Fruit fly (Drosophila melanogaster) whole organism: Measurements from ENCODE around the gene CG5510.

ENCODE experiments used
- CG8478 ChIP-seq: fragments of >200 bp; optimal IDR thresholded peaks from 2 replicates; lab custom pipeline; 2018; ENCODE audit warnings: inconsistent platforms
- Dll ChIP-seq: fragments of >200 bp; optimal IDR thresholded peaks from 2 replicates; lab custom pipeline; 2017
- EcR ChIP-seq, 2 experiments: fragments of >200 bp; optimal IDR thresholded peaks; 2 replicates each; lab custom pipeline; 2017; ENCODE audit warnings: missing biosample characterization in 2 of 2, missing genetic modification characterization in 2 of 2, missing genetic modification reagents in 2 of 2
- pan ChIP-seq: fragments of >200 bp; optimal IDR thresholded peaks from 2 replicates; lab custom pipeline; 2017
- psq ChIP-seq: fragments of >200 bp; optimal IDR thresholded peaks from 2 replicates; lab custom pipeline; 2017
- usp ChIP-seq: fragments of >200 bp; optimal IDR thresholded peaks from 2 replicates; lab custom pipeline; 2017; ENCODE audit warnings: missing biosample characterization, missing genetic modification characterization, mixed read lengths

dm6 chr3R:24137311-24137945 is 31.9 kb downstream of the CG5510 start, which contains the start of gene Npc2f:
- TF ChIP-seq psq (lab: Kevin White, UChicago), result no peak
- TF ChIP-seq Dll (lab: Kevin White, UChicago), result no peak
- TF ChIP-seq usp, result no peak
- TF ChIP-seq pan (lab: Kevin White, UChicago), result no peak
- no peak for TF ChIP-seq CG8478 (lab: Kevin White, UChicago)
- TF ChIP-seq EcR (GFP tag; optimal IDR thresholded peaks at IDR 0.05; lab: Kevin White, UChicago), result no peak
